Worm (Caenorhabditis elegans): ENCODE data around the gene Y47D3A.20.

Gene Y47D3A.20

ce11 chrIII:11311466-11311865 is 36.6 kb downstream of the Y47D3A.20 start, which contains the start of gene rab-35:
rab-35 (minus strand) TSS chrIII:11311566.
- no peak for TF ChIP-seq zip-5 (tag; optimal IDR thresholded peaks at IDR 0.05)
- no peak for TF ChIP-seq pax-1 (tag; optimal IDR thresholded peaks at IDR 0.05)
- no peak for TF ChIP-seq ceh-22 (tag; optimal IDR thresholded peaks at IDR 0.05)
- TF ChIP-seq syd-9 (tag; optimal IDR thresholded peaks at IDR 0.05) = no peak
- no peak for TF ChIP-seq lin-11 (tag; optimal IDR thresholded peaks at IDR 0.05)

ce11 chrIII:11317164-11317620 is 42.3 kb downstream of the Y47D3A.20 start, which contains the start of gene mcm-10:
mcm-10 (plus strand) TSS chrIII:11317570.
- TF ChIP-seq pha-4 (tag; optimal IDR thresholded peaks at IDR 0.05) = no peak
- no peak for TF ChIP-seq fkh-10 (GFP tag; optimal IDR thresholded peaks at IDR 0.05)
- TF ChIP-seq ama-1 (optimal IDR thresholded peaks at IDR 0.05) = no peak
- no peak for TF ChIP-seq ceh-45 (GFP tag; IDR thresholded peaks at IDR 0.05)
- TF ChIP-seq ttx-3 (tag; optimal IDR thresholded peaks at IDR 0.05) = peak; percentile 59
- TF ChIP-seq pat-9 (tag; optimal IDR thresholded peaks at IDR 0.05) = no peak
- TF ChIP-seq pros-1 (tag; optimal IDR thresholded peaks at IDR 0.05) = no peak
- TF ChIP-seq lim-6 (tag; optimal IDR thresholded peaks at IDR 0.05) = peak; percentile 82
- TF ChIP-seq zip-5 (tag; optimal IDR thresholded peaks at IDR 0.05) = peak; percentile 95
- TF ChIP-seq unc-55 (GFP tag; optimal IDR thresholded peaks at IDR 0.05) = peak; percentile 43
- peak; percentile 97 for TF ChIP-seq ref-2 (tag; optimal IDR thresholded peaks at IDR 0.05)
- TF ChIP-seq ceh-14 (tag; optimal IDR thresholded peaks at IDR 0.05) = peak; percentile 94
- TF ChIP-seq ceh-48 (tag; optimal IDR thresholded peaks at IDR 0.05) = peak; percentile 12
- no peak for TF ChIP-seq nhr-11 (tag; optimal IDR thresholded peaks at IDR 0.05)
- peak; percentile 92 for TF ChIP-seq ahr-1 (tag; optimal IDR thresholded peaks at IDR 0.05)
- TF ChIP-seq pag-3 (tag; optimal IDR thresholded peaks at IDR 0.05; ENCODE audit: borderline replicate concordance) = peak; percentile 52
- no peak for TF ChIP-seq ceh-9 (tag; optimal IDR thresholded peaks at IDR 0.05)
- no peak for TF ChIP-seq sox-2 (GFP tag; IDR thresholded peaks at IDR 0.05)
- no peak for TF ChIP-seq K02D7.2 (tag; optimal IDR thresholded peaks at IDR 0.05)
- TF ChIP-seq unc-3 (GFP tag; conservative IDR thresholded peaks at IDR 0.05) = no peak
- peak; percentile 77 for TF ChIP-seq unc-3 (tag; optimal IDR thresholded peaks at IDR 0.05)
- TF ChIP-seq che-1 (tag; optimal IDR thresholded peaks at IDR 0.05) = peak; percentile 69
- TF ChIP-seq sdc-2 (tag; optimal IDR thresholded peaks at IDR 0.05) = peak; percentile 44
- peak; percentile 95 for TF ChIP-seq rnt-1 (tag; optimal IDR thresholded peaks at IDR 0.05)
- peak; percentile 93 for TF ChIP-seq ceh-2 (tag; optimal IDR thresholded peaks at IDR 0.05)
- TF ChIP-seq nhr-232 (tag; optimal IDR thresholded peaks at IDR 0.05) = no peak
- no peak for TF ChIP-seq pax-1 (tag; optimal IDR thresholded peaks at IDR 0.05)
- TF ChIP-seq eyg-1 (tag; optimal IDR thresholded peaks at IDR 0.05) = no peak
- peak; percentile 43 for TF ChIP-seq T23F11.4 (GFP tag; optimal IDR thresholded peaks at IDR 0.05)
- peak; percentile 18 for TF ChIP-seq dve-1 (tag; optimal IDR thresholded peaks at IDR 0.05)
- peak; percentile 66 for TF ChIP-seq ceh-19 (GFP tag; optimal IDR thresholded peaks at IDR 0.05)
- TF ChIP-seq mec-3 (tag; optimal IDR thresholded peaks at IDR 0.05; ENCODE audit: borderline replicate concordance) = peak; percentile 45
- peak; percentile 95 for TF ChIP-seq C08G9.2 (tag; optimal IDR thresholded peaks at IDR 0.05)
- TF ChIP-seq Y22D7AL.16 (tag; optimal IDR thresholded peaks at IDR 0.05) = peak; percentile 21
- TF ChIP-seq hlh-6 (tag; optimal IDR thresholded peaks at IDR 0.05) = peak; percentile 56
- peak; percentile 35 for TF ChIP-seq C38D4.7 (GFP tag; optimal IDR thresholded peaks at IDR 0.05)
- TF ChIP-seq elt-4 (tag; optimal IDR thresholded peaks at IDR 0.05) = no peak
- TF ChIP-seq hlh-13 (GFP tag; optimal IDR thresholded peaks at IDR 0.05) = no peak
- peak; percentile 73 for TF ChIP-seq dmd-4 (tag; optimal IDR thresholded peaks at IDR 0.05; ENCODE audit: borderline replicate concordance)
- TF ChIP-seq ceh-24 (tag; optimal IDR thresholded peaks at IDR 0.05) = peak; percentile 43
- peak; percentile 19 for TF ChIP-seq npax-4 (tag; optimal IDR thresholded peaks at IDR 0.05)
- peak; percentile 97 for TF ChIP-seq tbx-2 (tag; optimal IDR thresholded peaks at IDR 0.05)
- peak; percentile 78 for TF ChIP-seq ceh-34 (tag; optimal IDR thresholded peaks at IDR 0.05)
- TF ChIP-seq unc-42 (tag; optimal IDR thresholded peaks at IDR 0.05) = peak; percentile 98
- TF ChIP-seq ceh-31 (tag; optimal IDR thresholded peaks at IDR 0.05) = peak; percentile 99
- TF ChIP-seq gmeb-2 (tag; optimal IDR thresholded peaks at IDR 0.05) = peak; percentile 17
- TF ChIP-seq ceh-22 (tag; optimal IDR thresholded peaks at IDR 0.05) = no peak
- TF ChIP-seq unc-86 (tag; optimal IDR thresholded peaks at IDR 0.05) = peak; percentile 85
- TF ChIP-seq hlh-8 (tag; optimal IDR thresholded peaks at IDR 0.05) = peak; percentile 90
